Worm (Caenorhabditis elegans) whole organism, early embryonic: ENCODE results near the gene nasp-2.

ENCODE experiments used
- B0310.2 ChIP-seq: sonication (generic microtip); optimal IDR thresholded peaks from 2 replicates; lab custom pipeline; 2016; ENCODE audit warnings: mild to moderate bottlenecking, missing genetic modification characterization, missing compliant biosample characterization
- F13C5.2 ChIP-seq: sonication (generic microtip); optimal IDR thresholded peaks from 2 replicates; lab custom pipeline; 2017; ENCODE audit warnings: mild to moderate bottlenecking, missing genetic modification characterization, inconsistent platforms, missing compliant biosample characterization
- aly-1 ChIP-seq: sonication (generic microtip); optimal IDR thresholded peaks from 2 replicates; lab custom pipeline; 2016; ENCODE audit warnings: missing genetic modification characterization, missing compliant biosample characterization
- ama-1 ChIP-seq: fragments of 150-350 bp; optimal IDR thresholded peaks from 2 replicates; lab custom pipeline; 2014
- ceh-13 ChIP-seq: fragments of 200-800 bp; sonication (Bioruptor generic); optimal IDR thresholded peaks from 2 replicates; lab custom pipeline; 2018; ENCODE audit warnings: mild to moderate bottlenecking, missing genetic modification characterization, missing compliant biosample characterization
- ceh-36 ChIP-seq: sonication (generic microtip); optimal IDR thresholded peaks from 2 replicates; lab custom pipeline; 2016; ENCODE audit warnings: missing genetic modification characterization, inconsistent platforms, missing compliant biosample characterization
- ets-7 ChIP-seq: sonication (generic microtip); optimal IDR thresholded peaks from 2 replicates; lab custom pipeline; 2016; ENCODE audit warnings: missing genotype, missing genetic modification characterization, missing compliant biosample characterization
- flt-1 ChIP-seq: fragments of 200-800 bp; sonication (Bioruptor generic); IDR thresholded peaks from 2 replicates; pipeline ENCODE4 v1.3.6; 2022; ENCODE audit warnings: missing genetic modification characterization, missing compliant biosample characterization
- hmbx-1 ChIP-seq: sonication (generic microtip); optimal IDR thresholded peaks from 2 replicates; lab custom pipeline; 2016; ENCODE audit warnings: mild to moderate bottlenecking, missing genetic modification characterization, missing compliant biosample characterization
- hmg-4 ChIP-seq: fragments of 200-800 bp; sonication (Bioruptor generic); optimal IDR thresholded peaks from 2 replicates; lab custom pipeline; 2018; ENCODE audit warnings: mild to moderate bottlenecking, missing genetic modification characterization, missing compliant biosample characterization
- hnd-1 ChIP-seq: sonication (generic microtip); optimal IDR thresholded peaks from 2 replicates; lab custom pipeline; 2016; ENCODE audit warnings: missing genetic modification characterization, missing compliant biosample characterization
- pes-1 ChIP-seq: fragments of 200-800 bp; sonication (Bioruptor generic); IDR thresholded peaks from 2 replicates; pipeline ENCODE4 v1.3.6; 2022; ENCODE audit warnings: missing genetic modification reagents, missing genetic modification characterization, missing compliant biosample characterization
- scrt-1 ChIP-seq: fragments of 200-800 bp; sonication (Bioruptor generic); IDR thresholded peaks from 2 replicates; pipeline ENCODE4 v1.3.6; 2022; ENCODE audit warnings: missing genetic modification characterization, missing compliant biosample characterization
- sea-1 ChIP-seq: fragments of 200-800 bp; sonication (Bioruptor generic); conservative IDR thresholded peaks from 2 replicates; pipeline ENCODE4 v1.3.6; 2022; ENCODE audit warnings: missing genetic modification characterization, missing compliant biosample characterization
- tbx-11 ChIP-seq: fragments of 200-800 bp; sonication (Bioruptor generic); IDR thresholded peaks from 2 replicates; pipeline ENCODE4 v1.3.6; 2022; ENCODE audit warnings: missing genetic modification characterization, missing compliant biosample characterization
- tbx-37 ChIP-seq: fragments of 200-800 bp; sonication (Bioruptor generic); conservative IDR thresholded peaks from 2 replicates; pipeline ENCODE4 v1.3.6; 2022; ENCODE audit warnings: missing genetic modification reagents, missing genetic modification characterization, missing compliant biosample characterization
- tra-4 ChIP-seq: sonication (generic microtip); optimal IDR thresholded peaks from 2 replicates; lab custom pipeline; 2017; ENCODE audit warnings: missing genetic modification characterization, missing compliant biosample characterization

nasp-2 gene

ce11 chrV:13299398-13299797 lies 12.7 kb downstream of the nasp-2 start:
- TF ChIP-seq tra-4 (tag; lab: Kevin White, UChicago): no peak
- no peak for TF ChIP-seq tbx-11 (GFP tag; lab: Robert Waterston, UW)
- TF ChIP-seq ama-1: no peak
- no peak for TF ChIP-seq scrt-1
- no peak for TF ChIP-seq F13C5.2 (tag; lab: Kevin White, UChicago)
- TF ChIP-seq hmbx-1 (tag; lab: Kevin White, UChicago): no peak
- no peak for TF ChIP-seq pes-1
- no peak for TF ChIP-seq B0310.2 (tag; lab: Kevin White, UChicago)
- no peak for TF ChIP-seq flt-1 (GFP tag; lab: Robert Waterston, UW)
- TF ChIP-seq hmg-4 (GFP tag; lab: Kevin White, UChicago): no peak
- no peak for TF ChIP-seq aly-1 (tag; lab: Kevin White, UChicago)
- TF ChIP-seq hnd-1 (tag; lab: Kevin White, UChicago): no peak
- no peak for TF ChIP-seq ceh-13 (GFP tag; lab: Kevin White, UChicago)
- no peak for TF ChIP-seq ceh-36
- no peak for TF ChIP-seq ets-7 (tag; lab: Kevin White, UChicago)
- TF ChIP-seq sea-1 (GFP tag; lab: Robert Waterston, UW): no peak
- TF ChIP-seq tbx-37: no peak

ce11 chrV:13298706-13299105 lies 13.4 kb downstream of the nasp-2 start:
- TF ChIP-seq scrt-1: no peak

- TF ChIP-seq hmg-4 (GFP tag; lab: Kevin White, UChicago) (no peak), tbx-11 (GFP tag; lab: Robert Waterston, UW) (no peak), sea-1 (GFP tag; lab: Robert Waterston, UW) (no peak), scrt-1 (no peak), tbx-37 (no peak), aly-1 (tag; lab: Kevin White, UChicago) (no peak), ets-7 (tag; lab: Kevin White, UChicago) (no peak), hmbx-1 (tag; lab: Kevin White, UChicago) (no peak), B0310.2 (tag; lab: Kevin White, UChicago) (no peak), F13C5.2 (tag; lab: Kevin White, UChicago) (no peak), flt-1 (GFP tag; lab: Robert Waterston, UW) (no peak), ceh-36 (no peak), ceh-13 (GFP tag; lab: Kevin White, UChicago) (no peak), ama-1 (no peak), tra-4 (tag; lab: Kevin White, UChicago) (no peak), pes-1 (no peak), hnd-1 (tag; lab: Kevin White, UChicago) (no peak)
Observed at ce11 chrV:13297220-13297619, 14.8 kb downstream of the nasp-2 start, which contains the start of gene C26E1.1. C26E1.1 (plus strand) TSS chrV:13297520.

ce11 chrV:13295859-13296258 lies 16.2 kb downstream of the nasp-2 start, which contains the start of gene uig-1:
uig-1 (minus strand) TSS chrV:13295978.
- TF ChIP-seq aly-1 (tag; lab: Kevin White, UChicago): no peak
- no peak for TF ChIP-seq ceh-13 (GFP tag; lab: Kevin White, UChicago)
- no peak for TF ChIP-seq ceh-36
- no peak for TF ChIP-seq hmg-4 (GFP tag; lab: Kevin White, UChicago)
- no peak for TF ChIP-seq flt-1 (GFP tag; lab: Robert Waterston, UW)
- TF ChIP-seq tbx-37: no peak
- no peak for TF ChIP-seq F13C5.2 (tag; lab: Kevin White, UChicago)
- TF ChIP-seq ama-1: no peak
- no peak for TF ChIP-seq hnd-1 (tag; lab: Kevin White, UChicago)

- TF ChIP-seq tbx-37 (no peak), hnd-1 (tag; lab: Kevin White, UChicago) (no peak), tra-4 (tag; lab: Kevin White, UChicago) (no peak), ama-1 (no peak), scrt-1 (no peak), ceh-13 (GFP tag; lab: Kevin White, UChicago) (no peak), ceh-36 (no peak), aly-1 (tag; lab: Kevin White, UChicago) (no peak), hmg-4 (GFP tag; lab: Kevin White, UChicago) (no peak), sea-1 (GFP tag; lab: Robert Waterston, UW) (no peak), pes-1 (no peak), ets-7 (tag; lab: Kevin White, UChicago) (no peak), flt-1 (GFP tag; lab: Robert Waterston, UW) (no peak), tbx-11 (GFP tag; lab: Robert Waterston, UW) (no peak), F13C5.2 (tag; lab: Kevin White, UChicago) (no peak), hmbx-1 (tag; lab: Kevin White, UChicago) (no peak)
Observed at ce11 chrV:13294507-13294906, 17.6 kb downstream of the nasp-2 start.

ce11 chrV:13288881-13289280 lies 23.2 kb downstream of the nasp-2 start:
- TF ChIP-seq tbx-37: no peak
- no peak for TF ChIP-seq hmbx-1 (tag; lab: Kevin White, UChicago)
- no peak for TF ChIP-seq ceh-13 (GFP tag; lab: Kevin White, UChicago)
- TF ChIP-seq aly-1 (tag; lab: Kevin White, UChicago): no peak
- no peak for TF ChIP-seq scrt-1
- no peak for TF ChIP-seq ceh-36
- TF ChIP-seq tra-4 (tag; lab: Kevin White, UChicago): no peak
- TF ChIP-seq B0310.2 (tag; lab: Kevin White, UChicago): no peak
- TF ChIP-seq ets-7 (tag; lab: Kevin White, UChicago): no peak

- no peak for TF ChIP-seq B0310.2 (tag; lab: Kevin White, UChicago)
- no peak for TF ChIP-seq scrt-1
- TF ChIP-seq F13C5.2 (tag; lab: Kevin White, UChicago): no peak
- TF ChIP-seq tra-4 (tag; lab: Kevin White, UChicago): no peak
- no peak for TF ChIP-seq aly-1 (tag; lab: Kevin White, UChicago)
- no peak for TF ChIP-seq ceh-13 (GFP tag; lab: Kevin White, UChicago)
- TF ChIP-seq hnd-1 (tag; lab: Kevin White, UChicago): no peak
- TF ChIP-seq flt-1 (GFP tag; lab: Robert Waterston, UW): no peak
- TF ChIP-seq pes-1: no peak
- no peak for TF ChIP-seq sea-1 (GFP tag; lab: Robert Waterston, UW)
- TF ChIP-seq ceh-36: no peak
- TF ChIP-seq hmg-4 (GFP tag; lab: Kevin White, UChicago): no peak
- TF ChIP-seq tbx-37: no peak
Observed at ce11 chrV:13286525-13286924, 25.5 kb downstream of the nasp-2 start.
